Fruit fly (Drosophila melanogaster) whole organism, pupa: ENCODE measurements around the gene CG10365.

ENCODE experiments used
- CG4496 ChIP-seq: fragments of 200-800 bp; sonication (Bioruptor generic); IDR thresholded peaks from 3 replicates; pipeline ENCODE4 v1.3.6; 2022; ENCODE audit warnings: missing biosample characterization, missing genetic modification characterization
- CG8159 ChIP-seq: fragments of 200-800 bp; sonication (Bioruptor generic); optimal IDR thresholded peaks from 3 replicates; lab custom pipeline; 2018; ENCODE audit warnings: missing biosample characterization, mild to moderate bottlenecking, missing genetic modification characterization, moderate library complexity

DNA sequence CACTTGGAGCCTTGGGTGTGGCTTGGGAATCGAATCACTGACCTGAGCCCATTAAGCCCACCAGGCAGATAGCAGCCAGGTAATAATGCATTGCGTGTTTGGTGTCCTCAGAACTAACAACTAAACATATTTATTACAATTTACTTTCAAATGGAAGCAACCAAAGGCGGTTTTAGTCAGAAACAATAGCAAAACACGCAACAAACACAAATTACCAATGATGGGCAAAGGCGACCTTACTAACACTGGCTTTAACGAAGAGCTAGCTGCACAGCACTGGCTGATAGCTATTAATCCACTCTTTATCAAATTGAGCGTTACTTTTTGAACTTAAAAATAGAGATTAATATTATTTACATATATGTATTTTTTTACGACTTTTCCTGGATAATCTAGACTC, 39.9 kb downstream of the CG10365 start, which contains the start of gene udt:
- no peak for TF ChIP-seq CG8159 (tag; lab: Kevin White, UChicago)
- no peak for TF ChIP-seq CG4496 (GFP tag; lab: Robert Waterston, UW)
